3 worm cellular contexts compared by ENCODE assay signal in the genomic region with DNA sequence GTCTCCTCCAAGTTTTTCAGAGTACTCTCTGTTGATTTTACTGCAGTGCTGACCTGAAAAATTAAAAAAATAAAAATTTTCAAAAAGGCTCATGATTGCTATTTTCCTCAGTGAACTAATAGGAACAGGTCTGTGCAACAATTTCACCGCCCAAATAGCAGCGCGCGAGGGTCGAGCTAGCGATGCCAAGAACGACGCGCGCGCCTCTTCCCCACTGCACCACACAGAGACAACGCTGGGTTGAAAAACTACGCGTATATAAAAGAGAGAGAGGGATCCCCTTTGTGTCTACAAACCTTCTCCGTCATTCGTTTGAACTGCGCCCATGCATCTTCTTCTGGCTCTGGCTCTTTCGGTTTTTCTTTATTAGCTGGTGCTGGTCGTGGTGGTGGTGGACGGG.
TF ChIP-seq lines count a peak whose summit lies in the region.

No protein-coding gene starts in this region.

TF ChIP-seq in whole organism, L1 larva, 84 proteins besides CTCF, POLR2A, EP300 and RAD21 (continued from another document and continues in another):
- TF ChIP-seq F16B12.6 (tag; optimal IDR thresholded peaks at IDR 0.05; lab: Kevin White, UChicago) (peak; percentile 30), nhr-20 (tag; optimal IDR thresholded peaks at IDR 0.05; lab: Kevin White, UChicago) (peak; percentile 72), ceh-88 (GFP tag; IDR thresholded peaks at IDR 0.05; lab: Robert Waterston, UW) (0 out of 2 replicates have a peak, but pooled peaks have one; percentile 44), ces-1 (GFP tag; optimal IDR thresholded peaks at IDR 0.05; lab: Kevin White, UChicago) (no peak), unc-130 (tag; optimal IDR thresholded peaks at IDR 0.05; lab: Kevin White, UChicago) (peak; percentile 77), lin-15B (tag; optimal IDR thresholded peaks at IDR 0.05; lab: Kevin White, UChicago) (peak; percentile 36), fkh-4 (tag; optimal IDR thresholded peaks at IDR 0.05; lab: Kevin White, UChicago; ENCODE audit: borderline replicate concordance) (no peak), C16A3.4 (tag; optimal IDR thresholded peaks at IDR 0.05; lab: Kevin White, UChicago) (peak; percentile 54), irx-1 (tag; optimal IDR thresholded peaks at IDR 0.05; lab: Kevin White, UChicago) (peak; percentile 2), fkh-8 (tag; optimal IDR thresholded peaks at IDR 0.05; lab: Kevin White, UChicago) (peak; percentile 48), egl-27 (tag; optimal IDR thresholded peaks at IDR 0.05; lab: Kevin White, UChicago) (no peak), fos-1 (tag; optimal IDR thresholded peaks at IDR 0.05; lab: Kevin White, UChicago) (peak; percentile 15), snu-23 (GFP tag; optimal IDR thresholded peaks at IDR 0.05; lab: Kevin White, UChicago) (peak; percentile 81), grh-1 (GFP tag; IDR thresholded peaks at IDR 0.05; lab: Robert Waterston, UW) (peak; percentile 31; the same call in 1 of the 2 replicates), ceh-63 (GFP tag; optimal IDR thresholded peaks at IDR 0.05; lab: Kevin White, UChicago) (peak; percentile 24), ceh-90 (tag; optimal IDR thresholded peaks at IDR 0.05; lab: Kevin White, UChicago) (no peak), aly-2 (tag; optimal IDR thresholded peaks at IDR 0.05; lab: Kevin White, UChicago) (no peak), isw-1 (GFP tag; IDR thresholded peaks at IDR 0.05; lab: Robert Waterston, UW) (no peak), ztf-4 (tag; optimal IDR thresholded peaks at IDR 0.05; lab: Kevin White, UChicago) (no peak), lin-13 (GFP tag; optimal IDR thresholded peaks at IDR 0.05; lab: Kevin White, UChicago) (no peak), dpl-1 (GFP tag; optimal IDR thresholded peaks at IDR 0.05; lab: Kevin White, UChicago) (peak in 2 of 3 experiments; percentile 45 to 46), lir-3 (tag; optimal IDR thresholded peaks at IDR 0.05; lab: Kevin White, UChicago; ENCODE audit: poor library complexity) (peak; percentile 52), zip-4 (GFP tag; optimal IDR thresholded peaks at IDR 0.05; lab: Kevin White, UChicago) (no peak), blmp-1 (tag; optimal IDR thresholded peaks at IDR 0.05; lab: Kevin White, UChicago) (no peak), egl-13 (tag; optimal IDR thresholded peaks at IDR 0.05; lab: Kevin White, UChicago) (peak; percentile 37), C04F5.9 (tag; optimal IDR thresholded peaks at IDR 0.05; lab: Kevin White, UChicago) (peak; percentile 22), ztf-11 (tag; optimal IDR thresholded peaks at IDR 0.05; lab: Kevin White, UChicago) (no peak), unc-30 (tag; optimal IDR thresholded peaks at IDR 0.05; lab: Kevin White, UChicago) (no peak), nhr-11 (tag; optimal IDR thresholded peaks at IDR 0.05; lab: Kevin White, UChicago) (no peak), nhr-90 (tag; optimal IDR thresholded peaks at IDR 0.05; lab: Kevin White, UChicago; ENCODE audit: poor library complexity) (peak; percentile 47), C34B4.2 (tag; optimal IDR thresholded peaks at IDR 0.05; lab: Kevin White, UChicago) (no peak), mef-2 (tag; optimal IDR thresholded peaks at IDR 0.05; lab: Kevin White, UChicago) (no peak), pqm-1 (tag; optimal IDR thresholded peaks at IDR 0.05; lab: Kevin White, UChicago) (no peak), snpc-4 (tag; optimal IDR thresholded peaks at IDR 0.05; lab: Kevin White, UChicago) (peak; percentile 10), vab-15 (tag; optimal IDR thresholded peaks at IDR 0.05; lab: Kevin White, UChicago) (no peak), elt-3 (tag; optimal IDR thresholded peaks at IDR 0.05; lab: Kevin White, UChicago) (no peak), efl-1 (optimal IDR thresholded peaks at IDR 0.05; lab: Kevin White, UChicago) (peak; percentile 36 to 59), efl-1 (GFP tag; optimal IDR thresholded peaks at IDR 0.05 in 1 of 2; lab: Kevin White, UChicago) (peak; percentile 42 to 96), ceh-8 (GFP tag; optimal IDR thresholded peaks at IDR 0.05; lab: Kevin White, UChicago) (peak; percentile 17), nhr-19 (GFP tag; conservative IDR thresholded peaks at IDR 0.05; lab: Robert Waterston, UW) (peak; percentile 64), lsy-2 (tag; optimal IDR thresholded peaks at IDR 0.05; lab: Kevin White, UChicago) (peak; percentile 49 to 52), swsn-7 (tag; optimal IDR thresholded peaks at IDR 0.05; lab: Kevin White, UChicago) (peak; percentile 72)

TF ChIP-seq in whole organism, L3 larva, 47 proteins besides CTCF, POLR2A, EP300 and RAD21 (continued from another document):
- peak; percentile 70 for TF ChIP-seq nfya-1 (tag; optimal IDR thresholded peaks at IDR 0.05; lab: Kevin White, UChicago; ENCODE audit: insufficient read depth)
- TF ChIP-seq snpc-4 (tag; optimal IDR thresholded peaks at IDR 0.05; lab: Kevin White, UChicago), result peak; percentile 22
- peak; percentile 21 for TF ChIP-seq lin-15B (tag; optimal IDR thresholded peaks at IDR 0.05; lab: Kevin White, UChicago)
- TF ChIP-seq lsy-12 (tag; optimal IDR thresholded peaks at IDR 0.05; lab: Kevin White, UChicago), result peak; percentile 61
- peak; percentile 38 for TF ChIP-seq nhr-77 (tag; optimal IDR thresholded peaks at IDR 0.05; lab: Kevin White, UChicago)
- no peak for TF ChIP-seq egl-27 (tag; optimal IDR thresholded peaks at IDR 0.05; lab: Kevin White, UChicago)
- TF ChIP-seq lin-39 (tag; optimal IDR thresholded peaks at IDR 0.05; lab: Kevin White, UChicago), result peak; percentile 90
TF ChIP-seq in whole organism, L3 larva: peak in this region for 19.

TF ChIP-seq in whole organism, young adult, 124 proteins besides CTCF, POLR2A, EP300 and RAD21 (continued from another document and continues in another):
- TF ChIP-seq Y67H2A.10 (GFP tag; conservative IDR thresholded peaks at IDR 0.05; lab: Robert Waterston, UW) (peak; percentile 66; the same call in 1 of the 2 replicates), lsl-1 (GFP tag; optimal IDR thresholded peaks at IDR 0.05; lab: Kevin White, UChicago) (peak; percentile 53), nhr-120 (GFP tag; IDR thresholded peaks at IDR 0.05; lab: Robert Waterston, UW) (peak; percentile 96), ztf-18 (tag; optimal IDR thresholded peaks at IDR 0.05; lab: Kevin White, UChicago) (peak; percentile 85), snpc-1.1 (tag; optimal IDR thresholded peaks at IDR 0.05; lab: Kevin White, UChicago; ENCODE audit: insufficient read depth) (peak; percentile 65), lir-1 (GFP tag; conservative IDR thresholded peaks at IDR 0.05; lab: Robert Waterston, UW) (peak; percentile 42; the same call in 1 of the 2 replicates), aptf-2 (GFP tag; conservative IDR thresholded peaks at IDR 0.05; lab: Robert Waterston, UW) (0 out of 2 replicates have a peak, but pooled peaks have one; percentile 44), mcd-1 (GFP tag; IDR thresholded peaks at IDR 0.05; lab: Robert Waterston, UW) (peak; percentile 81), mel-28 (tag; optimal IDR thresholded peaks at IDR 0.05; lab: Kevin White, UChicago; ENCODE audit: borderline replicate concordance) (peak; percentile 45), madf-8 (GFP tag; conservative IDR thresholded peaks at IDR 0.05; lab: Robert Waterston, UW) (0 out of 2 replicates have a peak, but pooled peaks have one; percentile 16), attf-6 (GFP tag; IDR thresholded peaks at IDR 0.05; lab: Robert Waterston, UW) (peak; percentile 40; the same call in 1 of the 2 replicates), fkh-3 (tag; optimal IDR thresholded peaks at IDR 0.05; lab: Kevin White, UChicago) (peak; percentile 94), nfyb-1 (GFP tag; IDR thresholded peaks at IDR 0.05; lab: Robert Waterston, UW) (peak; percentile 93), sptf-2 (GFP tag; optimal IDR thresholded peaks at IDR 0.05; lab: Kevin White, UChicago) (peak; percentile 97), attf-3 (GFP tag; conservative IDR thresholded peaks at IDR 0.05; lab: Robert Waterston, UW) (peak; percentile 43), B0019.2 (GFP tag; conservative IDR thresholded peaks at IDR 0.05; lab: Robert Waterston, UW) (no peak), hlh-26 (GFP tag; conservative IDR thresholded peaks at IDR 0.05; lab: Robert Waterston, UW) (0 out of 2 replicates have a peak, but pooled peaks have one; percentile 27), lin-26 (GFP tag; IDR thresholded peaks at IDR 0.05; lab: Robert Waterston, UW) (peak; percentile 99), ccch-3 (GFP tag; optimal IDR thresholded peaks at IDR 0.05; lab: Kevin White, UChicago) (peak; percentile 49), ama-1 (optimal IDR thresholded peaks at IDR 0.05; lab: Kevin White, UChicago) (no peak), ama-1 (GFP tag; optimal IDR thresholded peaks at IDR 0.05; lab: Kevin White, UChicago) (peak; percentile 85 to 94), pbrm-1 (GFP tag; IDR thresholded peaks at IDR 0.05; lab: Robert Waterston, UW) (peak; percentile 59; the same call in 1 of the 2 replicates), attf-5 (GFP tag; optimal IDR thresholded peaks at IDR 0.05; lab: Kevin White, UChicago) (peak; percentile 85), K11D2.4 (GFP tag; IDR thresholded peaks at IDR 0.05; lab: Robert Waterston, UW) (peak; percentile 43; the same call in 1 of the 2 replicates), F49E8.2 (tag; optimal IDR thresholded peaks at IDR 0.05; lab: Kevin White, UChicago; ENCODE audit: insufficient read depth) (peak; percentile 71), hrde-1 (tag; optimal IDR thresholded peaks at IDR 0.05; lab: Kevin White, UChicago; ENCODE audit: borderline replicate concordance) (peak; percentile 86), ztf-3 (GFP tag; optimal IDR thresholded peaks at IDR 0.05; lab: Kevin White, UChicago) (peak; percentile 35), snpc-4 (GFP tag; optimal IDR thresholded peaks at IDR 0.05; lab: Kevin White, UChicago) (peak; percentile 87), snpc-4 (tag; optimal IDR thresholded peaks at IDR 0.05; lab: Kevin White, UChicago) (peak in 3 of 4 experiments; percentile 72 to 78 (median 74)), repo-1 (tag; optimal IDR thresholded peaks at IDR 0.05; lab: Kevin White, UChicago) (peak; percentile 94), cebp-2 (GFP tag; IDR thresholded peaks at IDR 0.05; lab: Robert Waterston, UW) (peak; percentile 98), C17E4.6 (GFP tag; IDR thresholded peaks at IDR 0.05; lab: Robert Waterston, UW) (peak; percentile 72; the same call in 1 of the 2 replicates), sdz-38 (tag; optimal IDR thresholded peaks at IDR 0.05; lab: Kevin White, UChicago) (peak; percentile 48), Y95B8A.8 (GFP tag; IDR thresholded peaks at IDR 0.05; lab: Robert Waterston, UW) (0 out of 2 replicates have a peak, but pooled peaks have one; percentile 80), ekl-4 (GFP tag; IDR thresholded peaks at IDR 0.05; lab: Robert Waterston, UW) (peak; percentile 82), Y53F4B.3 (GFP tag; IDR thresholded peaks at IDR 0.05; lab: Robert Waterston, UW) (no peak), unc-62 (GFP tag; optimal IDR thresholded peaks at IDR 0.05; lab: Kevin White, UChicago) (no peak), tlf-1 (GFP tag; optimal IDR thresholded peaks at IDR 0.05; lab: Kevin White, UChicago) (peak; percentile 85), ztf-22 (GFP tag; optimal IDR thresholded peaks at IDR 0.05; lab: Kevin White, UChicago) (peak; percentile 75), F57A8.1 (GFP tag; optimal IDR thresholded peaks at IDR 0.05; lab: Kevin White, UChicago) (peak; percentile 98), ZK185.1 (tag; optimal IDR thresholded peaks at IDR 0.05; lab: Kevin White, UChicago; ENCODE audit: poor library complexity, severe bottlenecking) (peak; percentile 94), B0035.1 (tag; optimal IDR thresholded peaks at IDR 0.05; lab: Kevin White, UChicago) (peak; percentile 89), ceh-79 (tag; optimal IDR thresholded peaks at IDR 0.05; lab: Kevin White, UChicago) (peak; percentile 94), nhr-90 (tag; optimal IDR thresholded peaks at IDR 0.05; lab: Kevin White, UChicago) (peak; percentile 97), snpc-3.4 (tag; optimal IDR thresholded peaks at IDR 0.05; lab: Kevin White, UChicago) (peak; percentile 84), egl-18 (GFP tag; IDR thresholded peaks at IDR 0.05; lab: Robert Waterston, UW) (0 out of 2 replicates have a peak, but pooled peaks have one; percentile 60), gei-17 (GFP tag; optimal IDR thresholded peaks at IDR 0.05; lab: Kevin White, UChicago) (peak; percentile 27), hsf-1 (GFP tag; IDR thresholded peaks at IDR 0.05; lab: Robert Waterston, UW) (peak; percentile 76), him-1 (tag; optimal IDR thresholded peaks at IDR 0.05; lab: Kevin White, UChicago) (peak; percentile 97), akir-1 (GFP tag; optimal IDR thresholded peaks at IDR 0.05; lab: Kevin White, UChicago) (peak; percentile 64), ets-4 (GFP tag; optimal IDR thresholded peaks at IDR 0.05; lab: Kevin White, UChicago) (peak; percentile 84), nhr-179 (tag; optimal IDR thresholded peaks at IDR 0.05; lab: Kevin White, UChicago) (peak; percentile 69), rcor-1 (GFP tag; IDR thresholded peaks at IDR 0.05; lab: Robert Waterston, UW) (peak; percentile 69), ztf-6 (GFP tag; IDR thresholded peaks at IDR 0.05; lab: Robert Waterston, UW) (peak; percentile 56; the same call in 1 of the 2 replicates), bed-2 (GFP tag; IDR thresholded peaks at IDR 0.05; lab: Robert Waterston, UW) (no peak), let-607 (tag; optimal IDR thresholded peaks at IDR 0.05; lab: Kevin White, UChicago) (peak; percentile 62 to 73), T07F8.4 (tag; optimal IDR thresholded peaks at IDR 0.05; lab: Kevin White, UChicago) (peak; percentile 94), lin-54 (GFP tag; optimal IDR thresholded peaks at IDR 0.05; lab: Kevin White, UChicago) (peak; percentile 81), F10E7.11 (tag; optimal IDR thresholded peaks at IDR 0.05; lab: Kevin White, UChicago) (peak; percentile 84), efl-1 (GFP tag; optimal IDR thresholded peaks at IDR 0.05; lab: Kevin White, UChicago) (peak; percentile 32), T26A5.8 (tag; optimal IDR thresholded peaks at IDR 0.05; lab: Kevin White, UChicago) (peak; percentile 81), rpc-1 (optimal IDR thresholded peaks at IDR 0.05; lab: Kevin White, UChicago) (peak; percentile 99), rpc-1 (tag; optimal IDR thresholded peaks at IDR 0.05; lab: Kevin White, UChicago) (peak; percentile 99), bed-1 (GFP tag; IDR thresholded peaks at IDR 0.05; lab: Robert Waterston, UW) (peak; percentile 94), cebp-1 (GFP tag; IDR thresholded peaks at IDR 0.05; lab: Robert Waterston, UW) (no peak), cebp-1 (tag; optimal IDR thresholded peaks at IDR 0.05; lab: Kevin White, UChicago) (peak; percentile 83), ceh-27 (GFP tag; optimal IDR thresholded peaks at IDR 0.05; lab: Kevin White, UChicago) (peak; percentile 78), pha-4 (tag; optimal IDR thresholded peaks at IDR 0.05; lab: Kevin White, UChicago) (no peak), nfya-1 (tag; optimal IDR thresholded peaks at IDR 0.05; lab: Kevin White, UChicago; ENCODE audit: borderline replicate concordance, insufficient read depth) (no peak), aptf-3 (GFP tag; IDR thresholded peaks at IDR 0.05; lab: Robert Waterston, UW) (0 out of 2 replicates have a peak, but pooled peaks have one; percentile 64), F33H1.4 (GFP tag; IDR thresholded peaks at IDR 0.05; lab: Robert Waterston, UW) (0 out of 2 replicates have a peak, but pooled peaks have one; percentile 33), madf-6 (GFP tag; IDR thresholded peaks at IDR 0.05; lab: Robert Waterston, UW) (peak; percentile 71), die-1 (tag; optimal IDR thresholded peaks at IDR 0.05; lab: Kevin White, UChicago) (peak; percentile 97), somi-1 (GFP tag; optimal IDR thresholded peaks at IDR 0.05; lab: Kevin White, UChicago) (peak; percentile 85), dpff-1 (tag; optimal IDR thresholded peaks at IDR 0.05; lab: Kevin White, UChicago) (peak; percentile 42), zim-3 (tag; optimal IDR thresholded peaks at IDR 0.05; lab: Kevin White, UChicago) (peak; percentile 94), sea-2 (GFP tag; IDR thresholded peaks at IDR 0.05; lab: Robert Waterston, UW) (peak; percentile 74; the same call in 1 of the 2 replicates)
